Worm (Caenorhabditis elegans) whole organism, young adult: ENCODE measurements around the gene srlf-3.

ENCODE experiments used
- B0035.1 ChIP-seq: sonication (generic microtip); optimal IDR thresholded peaks from 2 replicates; lab custom pipeline; 2016; ENCODE audit warnings: missing genetic modification characterization, mild to moderate bottlenecking, missing compliant biosample characterization, missing genotype, missing genetic modification reagents
- B0336.3 ChIP-seq: fragments of 200-800 bp; sonication (Bioruptor generic); IDR thresholded peaks from 2 replicates; pipeline ENCODE4 v1.3.6; 2022; ENCODE audit warnings: missing genetic modification characterization, missing compliant biosample characterization
- F22D6.2 ChIP-seq: sonication (generic microtip); optimal IDR thresholded peaks from 2 replicates; lab custom pipeline; 2016; ENCODE audit warnings: mild to moderate bottlenecking, missing genetic modification characterization, missing compliant biosample characterization
- F57A8.1 ChIP-seq: fragments of 200-800 bp; sonication (Bioruptor generic); optimal IDR thresholded peaks from 2 replicates; lab custom pipeline; 2018; ENCODE audit warnings: mild to moderate bottlenecking, missing genetic modification characterization, moderate library complexity, missing compliant biosample characterization
- K11D2.4 ChIP-seq: fragments of 200-800 bp; sonication (Bioruptor generic); IDR thresholded peaks from 2 replicates; pipeline ENCODE4 v1.3.6; 2022; ENCODE audit warnings: missing genetic modification reagents, missing genetic modification characterization, missing compliant biosample characterization
- Y53F4B.3 ChIP-seq: fragments of 200-800 bp; sonication (Bioruptor generic); IDR thresholded peaks from 2 replicates; pipeline ENCODE4 v1.3.6; 2022; ENCODE audit warnings: missing genetic modification reagents, missing genetic modification characterization, missing compliant biosample characterization
- Y53G8AR.9 ChIP-seq: fragments of 200-800 bp; sonication (Bioruptor generic); conservative IDR thresholded peaks from 2 replicates; pipeline ENCODE4 v1.3.6; 2022; ENCODE audit warnings: missing genetic modification reagents, missing genetic modification characterization, missing compliant biosample characterization
- Y95B8A.8 ChIP-seq: fragments of 200-800 bp; sonication (Bioruptor generic); IDR thresholded peaks from 2 replicates; pipeline ENCODE4 v1.3.6; 2022; ENCODE audit warnings: missing genetic modification reagents, missing genetic modification characterization, missing compliant biosample characterization
- ZK185.1 ChIP-seq: sonication (generic microtip); optimal IDR thresholded peaks from 2 replicates; lab custom pipeline; 2016; ENCODE audit warnings: mild to moderate bottlenecking, missing genetic modification characterization, missing compliant biosample characterization; ENCODE audit not compliant: poor library complexity, severe bottlenecking
- bed-1 ChIP-seq: fragments of 200-800 bp; sonication (Bioruptor generic); IDR thresholded peaks from 2 replicates; pipeline ENCODE4 v1.3.6; 2022; ENCODE audit warnings: missing genetic modification reagents, missing genetic modification characterization, missing compliant biosample characterization
- cebp-1 ChIP-seq, 2 experiments: fragments of 200-800 bp in 1 of 2; sonication (Bioruptor generic) in 1 of 2; sonication (generic microtip) in 1 of 2; IDR thresholded peaks in 1 of 2; optimal IDR thresholded peaks in 1 of 2; 2 replicates each; pipeline versions ENCODE4 v1.3.6 to Lab custom; 2017 to 2022; ENCODE audit warnings: missing compliant biosample characterization in 2 of 2, missing genetic modification characterization in 2 of 2, mild to moderate bottlenecking in 1 of 2, missing genetic modification reagents in 1 of 2, moderate library complexity in 1 of 2
- cebp-2 ChIP-seq: fragments of 200-800 bp; sonication (Bioruptor generic); IDR thresholded peaks from 2 replicates; pipeline ENCODE4 v1.3.6; 2022; ENCODE audit warnings: missing genetic modification characterization, missing compliant biosample characterization
- ceh-100 ChIP-seq: fragments of 200-800 bp; sonication (Bioruptor generic); IDR thresholded peaks from 2 replicates; pipeline ENCODE4 v1.3.6; 2022; ENCODE audit warnings: missing genetic modification reagents, missing genetic modification characterization, missing compliant biosample characterization
- ceh-79 ChIP-seq: sonication (generic microtip); optimal IDR thresholded peaks from 2 replicates; lab custom pipeline; 2017; ENCODE audit warnings: mild to moderate bottlenecking, missing genetic modification characterization, missing compliant biosample characterization
- egl-44 ChIP-seq: fragments of 200-800 bp; sonication (Bioruptor generic); IDR thresholded peaks from 2 replicates; pipeline ENCODE4 v1.3.6; 2022; ENCODE audit warnings: missing genetic modification reagents, missing genetic modification characterization, missing compliant biosample characterization
- gei-17 ChIP-seq: fragments of 200-800 bp; sonication (Bioruptor generic); optimal IDR thresholded peaks from 2 replicates; lab custom pipeline; 2018; ENCODE audit warnings: mild to moderate bottlenecking, missing genetic modification characterization, missing compliant biosample characterization
- him-1 ChIP-seq: sonication (generic microtip); optimal IDR thresholded peaks from 2 replicates; lab custom pipeline; 2016; ENCODE audit warnings: missing genotype, missing genetic modification reagents, missing genetic modification characterization, missing compliant biosample characterization
- hmg-20 ChIP-seq: fragments of 200-800 bp; sonication (Bioruptor generic); IDR thresholded peaks from 2 replicates; pipeline ENCODE4 v1.3.6; 2022; ENCODE audit warnings: missing genetic modification reagents, missing genetic modification characterization, missing compliant biosample characterization
- let-526 ChIP-seq: fragments of 200-800 bp; sonication (Bioruptor generic); IDR thresholded peaks from 2 replicates; pipeline ENCODE4 v1.3.6; 2022; ENCODE audit warnings: missing genetic modification reagents, missing genetic modification characterization, missing compliant biosample characterization
- let-607 ChIP-seq, 2 experiments: fragments of 200-800 bp in 1 of 2; sonication (Bioruptor generic) in 1 of 2; sonication (generic microtip) in 1 of 2; optimal IDR thresholded peaks; 2 replicates each; lab custom pipeline; 2016 to 2018; ENCODE audit warnings: mild to moderate bottlenecking in 2 of 2, missing compliant biosample characterization in 2 of 2, missing genetic modification characterization in 2 of 2, moderate library complexity in 2 of 2, missing genotype in 1 of 2
- lin-54 ChIP-seq: fragments of 200-800 bp; sonication (Bioruptor generic); optimal IDR thresholded peaks from 2 replicates; lab custom pipeline; 2018; ENCODE audit warnings: mild to moderate bottlenecking, missing genetic modification characterization, missing compliant biosample characterization
- madf-10 ChIP-seq: sonication (generic microtip); optimal IDR thresholded peaks from 2 replicates; lab custom pipeline; 2016; ENCODE audit warnings: mild to moderate bottlenecking, missing genetic modification characterization, missing compliant biosample characterization
- mcd-1 ChIP-seq: fragments of 200-800 bp; sonication (Bioruptor generic); IDR thresholded peaks from 2 replicates; pipeline ENCODE4 v1.3.6; 2022; ENCODE audit warnings: missing genetic modification reagents, missing genetic modification characterization, missing compliant biosample characterization
- nhr-80 ChIP-seq: sonication (generic microtip); optimal IDR thresholded peaks from 2 replicates; lab custom pipeline; 2016; ENCODE audit warnings: missing genetic modification characterization, missing compliant biosample characterization
- pha-4 ChIP-seq: fragments of 150-350 bp; sonication (generic microtip); optimal IDR thresholded peaks from 2 replicates; lab custom pipeline; 2014; ENCODE audit warnings: missing biosample characterization, missing genetic modification reagents, missing genetic modification characterization
- rcor-1 ChIP-seq: fragments of 200-800 bp; sonication (Bioruptor generic); IDR thresholded peaks from 2 replicates; pipeline ENCODE4 v1.3.6; 2022; ENCODE audit warnings: missing genetic modification reagents, missing genetic modification characterization, missing compliant biosample characterization
- repo-1 ChIP-seq: sonication (generic microtip); optimal IDR thresholded peaks from 2 replicates; lab custom pipeline; 2017; ENCODE audit warnings: mild to moderate bottlenecking, missing genetic modification characterization, missing compliant biosample characterization
- snpc-1.1 ChIP-seq: sonication (generic microtip); optimal IDR thresholded peaks from 2 replicates; lab custom pipeline; 2017; ENCODE audit warnings: missing genetic modification characterization, mild to moderate bottlenecking, missing compliant biosample characterization, antibody characterized with exemption, moderate library complexity, missing genotype, missing genetic modification reagents; ENCODE audit not compliant: insufficient read depth
- snpc-4 ChIP-seq, 5 experiments: fragments of 150-350 bp in 1 of 5; sonication (generic microtip) in 4 of 5; optimal IDR thresholded peaks; 2 replicates each; lab custom pipeline; 2014 to 2018; ENCODE audit warnings: missing genetic modification characterization in 5 of 5, missing biosample characterization in 3 of 5, antibody characterized with exemption in 2 of 5, mild to moderate bottlenecking in 2 of 5, missing compliant biosample characterization in 2 of 5, missing genotype in 2 of 5, moderate library complexity in 2 of 5, missing genetic modification reagents in 1 of 5
- tbp1 ChIP-seq: fragments of 200-800 bp; sonication (Bioruptor generic); optimal IDR thresholded peaks from 2 replicates; lab custom pipeline; 2018; ENCODE audit warnings: mild to moderate bottlenecking, missing genetic modification characterization, missing compliant biosample characterization
- tlf-1 ChIP-seq: fragments of 200-800 bp; sonication (Bioruptor generic); optimal IDR thresholded peaks from 2 replicates; lab custom pipeline; 2018; ENCODE audit warnings: mild to moderate bottlenecking, missing genetic modification characterization, missing compliant biosample characterization
- unc-62 ChIP-seq: fragments of 150-350 bp; optimal IDR thresholded peaks from 2 replicates; lab custom pipeline; 2014; ENCODE audit warnings: missing biosample characterization, missing genetic modification reagents, missing genetic modification characterization
- ztf-22 ChIP-seq: fragments of 200-800 bp; sonication (Bioruptor generic); optimal IDR thresholded peaks from 2 replicates; lab custom pipeline; 2018; ENCODE audit warnings: mild to moderate bottlenecking, missing genetic modification characterization, moderate library complexity, missing compliant biosample characterization
- ztf-26 ChIP-seq: sonication (generic microtip); optimal IDR thresholded peaks from 2 replicates; lab custom pipeline; 2017; ENCODE audit warnings: missing genetic modification characterization, missing compliant biosample characterization
- ztf-3 ChIP-seq: fragments of 200-800 bp; sonication (Bioruptor generic); optimal IDR thresholded peaks from 2 replicates; lab custom pipeline; 2018; ENCODE audit warnings: mild to moderate bottlenecking, missing genetic modification characterization, missing compliant biosample characterization

srlf-3 gene

DNA sequence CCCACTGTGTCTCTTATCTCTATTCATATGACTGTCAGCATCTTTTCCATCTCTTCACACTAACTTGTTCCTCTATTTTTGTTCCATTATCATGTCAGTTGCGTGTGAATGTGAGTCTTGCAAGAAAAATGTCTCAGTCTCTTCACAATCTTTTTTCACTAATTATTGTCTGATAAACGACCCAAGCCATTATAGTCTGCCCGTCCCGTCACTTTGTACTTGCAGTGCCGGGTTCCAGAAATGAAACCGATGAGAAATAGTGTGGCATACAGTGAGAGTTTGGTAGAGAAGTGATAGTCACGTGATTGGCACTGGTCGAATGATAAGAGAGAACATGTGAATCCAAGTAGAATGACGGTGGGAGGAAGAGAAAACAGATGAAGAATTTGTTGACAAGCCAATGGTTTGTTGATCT lies 40.3 kb downstream of the srlf-3 start (continued):
- TF ChIP-seq K11D2.4 (peak; percentile 62; the same call in 1 of the 2 replicates), pha-4 (tag; lab: Kevin White, UChicago) (peak; percentile 78), madf-10 (tag; lab: Kevin White, UChicago) (peak; percentile 86), ztf-26 (tag; lab: Kevin White, UChicago) (peak; percentile 93), let-607 (tag; optimal IDR thresholded peaks at IDR 0.05; lab: Kevin White, UChicago) (peak; percentile 29 to 90), ztf-22 (GFP tag; lab: Kevin White, UChicago) (peak; percentile 99), F22D6.2 (peak; percentile 93), egl-44 (GFP tag; lab: Robert Waterston, UW) (peak; percentile 85; the same call in 1 of the 2 replicates), snpc-1.1 (no peak), cebp-2 (no peak), gei-17 (GFP tag; lab: Kevin White, UChicago) (peak; percentile 70), unc-62 (GFP tag; lab: Kevin White, UChicago) (peak; percentile 57), ceh-79 (tag; lab: Kevin White, UChicago) (no peak), Y53F4B.3 (no peak), ceh-100 (GFP tag; lab: Robert Waterston, UW) (no peak), B0035.1 (tag; lab: Kevin White, UChicago) (peak; percentile 68), F57A8.1 (no peak), repo-1 (tag; lab: Kevin White, UChicago) (peak; percentile 43), lin-54 (peak; percentile 16), him-1 (no peak), Y53G8AR.9 (GFP tag; lab: Robert Waterston, UW) (peak; percentile 74; the same call in 1 of the 2 replicates), Y95B8A.8 (GFP tag; lab: Robert Waterston, UW) (0 out of 2 replicates have a peak, but pooled peaks have one; percentile 16), ztf-3 (GFP tag; lab: Kevin White, UChicago) (peak; percentile 61), B0336.3 (peak; percentile 81), rcor-1 (no peak), ZK185.1 (tag; lab: Kevin White, UChicago) (peak; percentile 34), hmg-20 (no peak)
- TF ChIP-seq, all 124 proteins: peak for 44

DNA sequence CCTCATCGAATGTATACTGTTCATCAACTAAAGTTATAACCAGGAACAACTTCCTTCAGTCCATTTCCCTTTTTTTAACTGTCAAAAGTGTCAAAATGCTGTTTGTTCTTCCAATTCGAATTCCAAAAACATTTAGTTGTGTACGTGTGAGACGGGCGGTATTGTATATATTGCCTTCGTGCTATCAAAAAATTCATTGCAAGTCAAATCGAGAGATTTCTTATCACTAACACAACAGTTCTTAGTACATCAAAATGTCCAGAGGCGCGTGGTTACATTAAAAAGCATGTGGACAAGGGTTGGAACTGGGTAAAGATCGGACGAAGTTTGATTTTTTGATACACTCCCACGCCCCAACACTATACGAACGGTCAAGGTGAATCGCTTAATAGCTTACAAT lies 41.1 kb downstream of the srlf-3 start:
- TF ChIP-seq egl-44 (GFP tag; lab: Robert Waterston, UW) (no peak), madf-10 (tag; lab: Kevin White, UChicago) (no peak), pha-4 (tag; lab: Kevin White, UChicago) (peak; percentile 18), cebp-1 (GFP tag; IDR thresholded peaks at IDR 0.05; lab: Robert Waterston, UW) (no peak), cebp-1 (tag; optimal IDR thresholded peaks at IDR 0.05; lab: Kevin White, UChicago) (peak; percentile 44), tbp1 (peak; percentile 36), let-607 (tag; optimal IDR thresholded peaks at IDR 0.05; lab: Kevin White, UChicago) (peak in 1 of 2 experiments; percentile 28), tlf-1 (GFP tag; lab: Kevin White, UChicago) (peak; percentile 34), bed-1 (no peak), let-526 (GFP tag; lab: Robert Waterston, UW) (no peak), nhr-80 (tag; lab: Kevin White, UChicago) (peak; percentile 81), unc-62 (GFP tag; lab: Kevin White, UChicago) (peak; percentile 65), ztf-22 (GFP tag; lab: Kevin White, UChicago) (peak; percentile 74), mcd-1 (GFP tag; lab: Robert Waterston, UW) (no peak), snpc-4 (GFP tag; optimal IDR thresholded peaks at IDR 0.05; lab: Kevin White, UChicago) (no peak), snpc-4 (tag; optimal IDR thresholded peaks at IDR 0.05; lab: Kevin White, UChicago) (peak in 1 of 4 experiments; percentile 17)
